Worm (Caenorhabditis elegans) whole organism, L4 larva: ENCODE results near the gene srx-46.

Source experiments
- F26F4.8 ChIP-seq: fragments of 200-800 bp; sonication (Bioruptor generic); conservative IDR thresholded peaks from 2 replicates; pipeline ENCODE4 v1.3.6; 2022; ENCODE audit warnings: missing genetic modification characterization, missing compliant biosample characterization
- daf-12 ChIP-seq: fragments of 150-350 bp; optimal IDR thresholded peaks from 2 replicates; lab custom pipeline; 2014; ENCODE audit warnings: missing biosample characterization, missing genetic modification reagents, missing genetic modification characterization
- dpl-1 ChIP-seq: fragments of 150-350 bp; optimal IDR thresholded peaks from 2 replicates; lab custom pipeline; 2014; ENCODE audit warnings: missing biosample characterization, missing genetic modification reagents, missing genetic modification characterization
- hlh-30 ChIP-seq: sonication (generic microtip); optimal IDR thresholded peaks from 2 replicates; lab custom pipeline; 2017; ENCODE audit warnings: antibody characterized with exemption, mild to moderate bottlenecking, missing genetic modification characterization, missing compliant biosample characterization; ENCODE audit not compliant: insufficient read depth
- lin-15B ChIP-seq: fragments of 150-350 bp; sonication (generic microtip); optimal IDR thresholded peaks from 3 replicates; lab custom pipeline; 2014; ENCODE audit warnings: missing biosample characterization, missing genetic modification characterization
- mdl-1 ChIP-seq, 2 experiments: fragments of 150-350 bp in 1 of 2; sonication (generic microtip) in 1 of 2; optimal IDR thresholded peaks; 2 replicates each; lab custom pipeline; 2014 to 2017; ENCODE audit warnings: missing biosample characterization in 2 of 2, missing genetic modification characterization in 2 of 2
- mep-1 ChIP-seq: fragments of 150-350 bp; sonication (generic microtip); optimal IDR thresholded peaks from 3 replicates; lab custom pipeline; 2014; ENCODE audit warnings: missing biosample characterization, missing genetic modification characterization
- pqm-1 ChIP-seq: sonication (generic microtip); optimal IDR thresholded peaks from 2 replicates; lab custom pipeline; 2017; ENCODE audit warnings: missing biosample characterization, missing genetic modification characterization
- snpc-4 ChIP-seq: fragments of 150-350 bp; optimal IDR thresholded peaks from 2 replicates; lab custom pipeline; 2014; ENCODE audit warnings: missing biosample characterization, missing genetic modification characterization

- no peak for TF ChIP-seq mdl-1 (tag; optimal IDR thresholded peaks at IDR 0.05; lab: Kevin White, UChicago)
- TF ChIP-seq pqm-1 (tag; lab: Kevin White, UChicago) = no peak
- TF ChIP-seq F26F4.8 (GFP tag; lab: Robert Waterston, UW) = no peak
- no peak for TF ChIP-seq hlh-30 (tag; lab: Kevin White, UChicago)
- no peak for TF ChIP-seq lin-15B (tag; lab: Kevin White, UChicago)
- TF ChIP-seq mep-1 (tag; lab: Kevin White, UChicago) = no peak
- no peak for TF ChIP-seq snpc-4 (tag; lab: Kevin White, UChicago)
- TF ChIP-seq daf-12 (tag; lab: Kevin White, UChicago) = no peak
- TF ChIP-seq dpl-1 (GFP tag; lab: Kevin White, UChicago) = no peak
These were observed 40.7 kb upstream of the srx-46 start for ce11 chrV:9312377-9312776.
